Fruit fly (Drosophila melanogaster) whole organism, adult: ENCODE data around the gene Andorra.

Experiments
- CG12768 ChIP-seq: fragments of 200-800 bp; sonication (Bioruptor generic); optimal IDR thresholded peaks from 2 replicates; lab custom pipeline; 2017; ENCODE audit warnings: missing biosample characterization, missing genetic modification characterization, mild to moderate bottlenecking, moderate library complexity, missing genetic modification reagents
- CG1620 ChIP-seq: fragments of 200-800 bp; sonication (Bioruptor generic); optimal IDR thresholded peaks from 2 replicates; lab custom pipeline; 2016; ENCODE audit warnings: missing biosample characterization, missing genetic modification characterization
- CG33017 ChIP-seq: fragments of 200-800 bp; sonication (Bioruptor generic); optimal IDR thresholded peaks from 2 replicates; lab custom pipeline; 2018; ENCODE audit warnings: missing biosample characterization, mild to moderate bottlenecking, missing genetic modification characterization, moderate library complexity
- CG5204 ChIP-seq: fragments of 200-800 bp; sonication (Bioruptor generic); optimal IDR thresholded peaks from 2 replicates; lab custom pipeline; 2016; ENCODE audit warnings: missing biosample characterization, missing genetic modification characterization
- CG7045 ChIP-seq: fragments of 200-800 bp; sonication (Bioruptor generic); optimal IDR thresholded peaks from 2 replicates; lab custom pipeline; 2017; ENCODE audit warnings: missing biosample characterization, mild to moderate bottlenecking, missing genetic modification characterization
- CG7101 ChIP-seq: fragments of 200-800 bp; sonication (Bioruptor generic); optimal IDR thresholded peaks from 2 replicates; lab custom pipeline; 2018; ENCODE audit warnings: missing biosample characterization, mild to moderate bottlenecking, missing genetic modification characterization, moderate library complexity
- Clk ChIP-seq: fragments of 200-800 bp; sonication (Bioruptor generic); optimal IDR thresholded peaks from 2 replicates; lab custom pipeline; 2017; ENCODE audit warnings: missing biosample characterization, missing genetic modification characterization
- bab1 ChIP-seq: fragments of 200-800 bp; sonication (Bioruptor generic); optimal IDR thresholded peaks from 3 replicates; lab custom pipeline; 2019; ENCODE audit warnings: missing biosample characterization, mild to moderate bottlenecking, missing genetic modification characterization, moderate library complexity
- cic ChIP-seq: fragments of 200-800 bp; sonication (Bioruptor generic); optimal IDR thresholded peaks from 2 replicates; lab custom pipeline; 2017; ENCODE audit warnings: missing biosample characterization, mild to moderate bottlenecking, missing genetic modification characterization, moderate library complexity
- kay ChIP-seq: fragments of 200-800 bp; sonication (Bioruptor generic); peaks from one replicate; lab custom pipeline; 2016; ENCODE audit warnings: missing biosample characterization, missing genetic modification characterization, borderline replicate concordance
- ovo ChIP-seq: fragments of 200-800 bp; sonication (Bioruptor generic); optimal IDR thresholded peaks from 2 replicates; lab custom pipeline; 2016; ENCODE audit warnings: missing biosample characterization, missing genetic modification characterization
- pad ChIP-seq: fragments of 200-800 bp; sonication (Bioruptor generic); optimal IDR thresholded peaks from 3 replicates; lab custom pipeline; 2017; ENCODE audit warnings: missing biosample characterization, missing genetic modification characterization, mild to moderate bottlenecking, moderate library complexity, missing genetic modification reagents
- tj ChIP-seq: fragments of 200-800 bp; sonication (Bioruptor generic); optimal IDR thresholded peaks from 3 replicates; lab custom pipeline; 2017; ENCODE audit warnings: missing biosample characterization, mild to moderate bottlenecking, missing genetic modification characterization, moderate library complexity
- toe ChIP-seq: fragments of 200-800 bp; sonication (Bioruptor generic); optimal IDR thresholded peaks from 2 replicates; lab custom pipeline; 2016; ENCODE audit warnings: missing biosample characterization, missing genetic modification characterization

DNA sequence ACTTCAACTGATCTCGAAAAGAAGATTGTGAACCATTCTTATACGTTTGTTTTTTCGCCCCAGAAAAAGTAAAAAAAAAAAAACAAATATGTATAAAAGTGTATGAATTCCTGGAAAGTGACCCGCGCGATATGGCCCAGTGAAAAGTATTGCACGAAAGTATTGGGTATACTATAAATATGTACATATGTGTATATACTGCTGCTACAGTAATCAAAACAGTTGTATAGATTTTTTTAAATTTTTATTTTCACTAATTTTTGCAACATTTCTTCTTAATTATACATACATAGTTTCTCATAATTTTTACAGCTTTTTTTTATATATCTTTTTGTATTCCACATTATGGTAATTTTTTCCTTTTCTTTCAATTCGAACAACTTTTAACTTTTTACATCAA lies 49.1 kb downstream of the Andorra start, which contains the start of gene CG43133:
- no peak for TF ChIP-seq cic
- no peak for TF ChIP-seq CG1620 (GFP tag; lab: Kevin White, UChicago)
- no peak for TF ChIP-seq CG12768
- no peak for TF ChIP-seq tj (GFP tag; lab: Kevin White, UChicago)
- TF ChIP-seq CG5204 = no peak
- no peak for TF ChIP-seq Clk (GFP tag; lab: Kevin White, UChicago)
- TF ChIP-seq pad (GFP tag; lab: Kevin White, UChicago) = no peak
- TF ChIP-seq kay (GFP tag; lab: Kevin White, UChicago) = no peak
- no peak for TF ChIP-seq CG33017 (tag; lab: Kevin White, UChicago)
- no peak for TF ChIP-seq toe
- no peak for TF ChIP-seq CG7101 (tag; lab: Kevin White, UChicago)
- TF ChIP-seq ovo = no peak
- no peak for TF ChIP-seq bab1 (GFP tag; lab: Kevin White, UChicago)
- TF ChIP-seq CG7045 = no peak
